Fruit fly (Drosophila melanogaster) whole organism, wandering third instar larva: Measurements from ENCODE around the gene ast.

Experiments
- Dfd ChIP-seq: fragments of >200 bp; optimal IDR thresholded peaks from 2 replicates; lab custom pipeline; 2017; ENCODE audit warnings: missing biosample characterization, missing genetic modification characterization
- GATAd ChIP-seq: sonication (Bioruptor generic); optimal IDR thresholded peaks from 2 replicates; lab custom pipeline; 2016; ENCODE audit warnings: missing biosample characterization, missing genetic modification characterization
- Jra ChIP-seq: sonication (Bioruptor generic); optimal IDR thresholded peaks from 2 replicates; lab custom pipeline; 2016; ENCODE audit warnings: missing biosample characterization, missing genetic modification characterization
- Mio ChIP-seq: sonication (Bioruptor generic); optimal IDR thresholded peaks from 2 replicates; lab custom pipeline; 2016; ENCODE audit warnings: missing biosample characterization, missing genetic modification characterization
- dsf ChIP-seq: sonication (Bioruptor generic); optimal IDR thresholded peaks from 2 replicates; lab custom pipeline; 2016; ENCODE audit warnings: missing biosample characterization, missing genetic modification characterization, borderline replicate concordance
- pan ChIP-seq: fragments of >200 bp; optimal IDR thresholded peaks from 2 replicates; lab custom pipeline; 2017

DNA sequence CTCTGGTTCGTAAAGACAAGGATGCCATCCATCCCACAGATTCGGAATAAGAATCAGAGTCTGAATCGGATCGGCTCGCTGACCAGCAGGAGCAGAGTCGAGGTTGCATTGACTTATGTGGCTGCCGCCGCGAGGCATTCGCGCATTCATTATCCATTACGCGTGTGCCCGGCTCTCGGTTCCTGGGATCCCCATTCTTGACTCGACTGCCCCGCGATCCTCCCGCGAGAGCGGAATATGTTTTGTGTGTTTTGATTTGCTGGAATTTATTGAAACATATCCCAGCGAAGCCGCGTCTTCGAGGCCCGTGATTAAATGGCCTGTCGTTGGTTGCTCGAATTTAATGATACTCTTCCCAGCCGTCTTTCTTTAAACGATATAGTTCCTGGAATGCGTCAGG, 14.1 kb upstream of the ast start:
- TF ChIP-seq GATAd (GFP tag; lab: Kevin White, UChicago) (no peak), Mio (no peak), pan (lab: Kevin White, UChicago) (no peak), dsf (no peak), Dfd (GFP tag; lab: Kevin White, UChicago) (no peak), Jra (GFP tag; lab: Kevin White, UChicago) (no peak)
